Fruit fly (Drosophila melanogaster) whole organism: ENCODE measurements around the gene Awh.

ENCODE experiments used
- CG8478 ChIP-seq: fragments of >200 bp; optimal IDR thresholded peaks from 2 replicates; lab custom pipeline; 2018; ENCODE audit warnings: inconsistent platforms
- Dll ChIP-seq: fragments of >200 bp; optimal IDR thresholded peaks from 2 replicates; lab custom pipeline; 2017
- EcR ChIP-seq, 2 experiments: fragments of >200 bp; optimal IDR thresholded peaks; 2 replicates each; lab custom pipeline; 2017; ENCODE audit warnings: missing biosample characterization in 2 of 2, missing genetic modification characterization in 2 of 2, missing genetic modification reagents in 2 of 2
- pan ChIP-seq: fragments of >200 bp; optimal IDR thresholded peaks from 2 replicates; lab custom pipeline; 2017
- psq ChIP-seq: fragments of >200 bp; optimal IDR thresholded peaks from 2 replicates; lab custom pipeline; 2017
- usp ChIP-seq: fragments of >200 bp; optimal IDR thresholded peaks from 2 replicates; lab custom pipeline; 2017; ENCODE audit warnings: missing biosample characterization, missing genetic modification characterization, mixed read lengths

The Awh gene

DNA sequence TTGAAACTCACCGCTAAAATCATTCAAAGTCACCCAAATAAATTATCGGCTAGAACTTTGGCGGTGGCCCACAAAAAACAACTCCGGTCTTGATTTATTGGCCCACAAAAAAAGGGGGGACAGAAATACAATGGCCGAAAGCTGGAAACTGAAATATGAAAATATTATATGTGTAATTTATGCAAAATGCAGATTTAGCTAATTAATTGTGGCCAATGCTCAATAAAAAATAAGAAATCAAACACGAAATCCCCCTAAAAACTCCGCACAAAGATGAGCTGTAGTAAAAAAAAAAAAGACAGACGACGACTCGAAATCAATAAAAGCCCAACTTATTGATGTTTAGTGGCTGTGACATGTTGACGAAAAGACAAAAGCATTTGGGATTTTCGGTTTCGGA is 3.8 kb downstream of the Awh start:
- no peak for TF ChIP-seq EcR (GFP tag; optimal IDR thresholded peaks at IDR 0.05; lab: Kevin White, UChicago)
- TF ChIP-seq CG8478, result no peak
- no peak for TF ChIP-seq psq (lab: Kevin White, UChicago)
- TF ChIP-seq usp (GFP tag; lab: Kevin White, UChicago), result no peak
- no peak for TF ChIP-seq pan (lab: Kevin White, UChicago)
- no peak for TF ChIP-seq Dll (lab: Kevin White, UChicago)

dm6 chr3L:3850477-3850876 is 4.5 kb downstream of the Awh start:
- no peak for TF ChIP-seq psq (lab: Kevin White, UChicago)
- TF ChIP-seq EcR (GFP tag; optimal IDR thresholded peaks at IDR 0.05; lab: Kevin White, UChicago), result no peak
- TF ChIP-seq Dll (lab: Kevin White, UChicago), result no peak
- TF ChIP-seq usp (GFP tag; lab: Kevin White, UChicago), result no peak
- no peak for TF ChIP-seq CG8478
- no peak for TF ChIP-seq pan (lab: Kevin White, UChicago)

DNA sequence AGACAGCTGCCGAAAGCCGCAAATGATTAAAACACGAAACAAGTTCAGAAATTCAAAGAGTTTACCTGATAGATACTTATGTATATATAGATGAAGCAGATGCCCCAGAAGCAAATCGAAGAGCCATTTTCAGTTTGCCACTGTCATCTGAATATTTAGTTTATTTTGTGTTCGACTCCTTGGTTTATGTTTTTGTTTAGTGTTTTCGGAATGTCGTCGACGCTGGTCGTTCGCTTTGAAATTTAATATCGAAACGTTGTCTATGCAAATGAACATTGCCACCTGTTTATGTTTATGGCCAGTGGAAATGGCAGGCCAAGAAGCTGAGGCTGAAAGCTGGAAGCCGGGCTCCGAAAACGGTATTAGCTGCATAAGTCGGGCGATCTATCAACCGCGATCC is 5.0 kb downstream of the Awh start:
- TF ChIP-seq Dll (lab: Kevin White, UChicago) (no peak), EcR (GFP tag; optimal IDR thresholded peaks at IDR 0.05; lab: Kevin White, UChicago) (no peak), pan (lab: Kevin White, UChicago) (no peak), usp (GFP tag; lab: Kevin White, UChicago) (no peak), psq (lab: Kevin White, UChicago) (no peak), CG8478 (no peak)

DNA sequence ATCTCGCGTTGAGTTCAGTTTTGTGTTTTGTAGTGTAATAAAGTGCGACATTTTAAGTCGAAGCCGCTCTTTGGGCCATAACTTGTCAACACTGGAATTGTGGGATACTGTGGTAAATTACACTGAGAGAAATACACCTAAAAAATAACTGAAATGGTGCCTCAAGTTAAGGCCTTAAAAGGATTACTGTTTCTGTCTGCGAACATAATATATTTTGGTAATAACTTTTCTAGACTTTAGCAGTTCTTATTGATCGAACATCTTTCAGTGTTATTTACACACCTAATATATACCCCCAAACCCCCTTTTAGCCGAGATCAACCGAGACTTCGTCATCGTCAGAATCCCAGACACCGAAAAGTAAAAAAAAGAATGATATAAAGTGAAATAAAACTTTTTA is 5.8 kb downstream of the Awh start:
- TF ChIP-seq CG8478 (no peak), pan (lab: Kevin White, UChicago) (no peak), psq (lab: Kevin White, UChicago) (no peak), EcR (GFP tag; optimal IDR thresholded peaks at IDR 0.05; lab: Kevin White, UChicago) (no peak), Dll (lab: Kevin White, UChicago) (no peak), usp (GFP tag; lab: Kevin White, UChicago) (no peak)

DNA sequence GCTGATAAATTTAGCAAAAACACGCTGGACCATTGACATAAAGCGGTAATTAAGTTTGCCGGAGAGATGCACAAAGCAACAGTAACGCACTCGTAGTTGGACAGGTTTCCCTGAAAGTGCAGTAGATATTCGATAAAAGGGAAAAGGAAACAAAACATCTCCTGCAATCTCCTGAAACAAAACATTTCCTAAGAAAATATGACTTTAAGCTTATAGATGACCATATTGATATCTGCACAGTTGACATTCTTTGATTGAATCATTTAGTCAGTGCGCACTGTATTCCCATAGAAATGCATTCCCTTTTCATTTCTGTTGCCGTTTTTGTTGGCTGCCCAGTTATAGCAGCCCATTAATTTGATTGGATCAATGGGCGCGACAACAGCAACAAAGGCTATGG is 6.8 kb downstream of the Awh start:
- TF ChIP-seq usp (GFP tag; lab: Kevin White, UChicago) (no peak), EcR (GFP tag; optimal IDR thresholded peaks at IDR 0.05; lab: Kevin White, UChicago) (no peak), CG8478 (no peak), Dll (lab: Kevin White, UChicago) (no peak), psq (lab: Kevin White, UChicago) (no peak), pan (lab: Kevin White, UChicago) (no peak)

DNA sequence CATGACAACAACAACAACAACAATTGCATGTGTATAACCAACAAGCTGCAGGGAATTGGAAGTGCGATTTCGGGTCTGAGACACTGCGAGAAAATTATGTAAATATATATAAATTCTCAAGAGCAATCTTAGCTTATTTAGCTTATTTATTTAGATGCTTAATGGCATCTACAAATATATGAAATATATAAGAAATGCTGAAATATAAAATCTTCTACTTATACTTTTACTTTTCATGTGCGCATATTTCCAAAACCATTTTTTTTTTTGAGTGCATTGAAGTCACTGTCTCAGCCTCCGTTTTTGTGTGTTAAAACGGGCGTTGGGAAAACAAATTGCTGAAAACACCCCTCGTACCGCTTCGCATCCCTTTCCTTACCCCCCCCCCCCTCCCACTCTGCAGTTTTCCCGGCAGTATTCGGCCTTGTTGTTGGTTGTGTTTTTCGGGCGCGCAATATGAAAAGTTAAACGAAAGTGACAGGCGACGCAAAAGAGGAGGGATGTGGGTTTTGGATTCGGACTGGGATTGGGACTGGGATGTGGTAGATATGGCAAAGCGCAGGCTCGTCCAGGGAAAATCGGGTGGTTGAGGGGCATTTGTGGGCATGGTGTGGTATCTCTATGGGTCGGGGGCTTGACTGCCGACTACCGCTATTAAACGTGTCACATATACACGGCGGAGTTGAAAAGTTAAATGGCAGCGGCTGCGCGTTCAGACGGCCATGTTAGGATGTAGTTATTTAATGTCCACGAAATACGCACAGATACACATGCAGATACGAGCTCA is 9.4 kb downstream of the Awh start:
- no peak for TF ChIP-seq CG8478

- TF ChIP-seq Dll (lab: Kevin White, UChicago) (no peak), CG8478 (no peak), usp (GFP tag; lab: Kevin White, UChicago) (no peak), EcR (GFP tag; optimal IDR thresholded peaks at IDR 0.05; lab: Kevin White, UChicago) (no peak), pan (lab: Kevin White, UChicago) (no peak)
Observed at dm6 chr3L:3856004-3856403, 10.0 kb downstream of the Awh start.

DNA sequence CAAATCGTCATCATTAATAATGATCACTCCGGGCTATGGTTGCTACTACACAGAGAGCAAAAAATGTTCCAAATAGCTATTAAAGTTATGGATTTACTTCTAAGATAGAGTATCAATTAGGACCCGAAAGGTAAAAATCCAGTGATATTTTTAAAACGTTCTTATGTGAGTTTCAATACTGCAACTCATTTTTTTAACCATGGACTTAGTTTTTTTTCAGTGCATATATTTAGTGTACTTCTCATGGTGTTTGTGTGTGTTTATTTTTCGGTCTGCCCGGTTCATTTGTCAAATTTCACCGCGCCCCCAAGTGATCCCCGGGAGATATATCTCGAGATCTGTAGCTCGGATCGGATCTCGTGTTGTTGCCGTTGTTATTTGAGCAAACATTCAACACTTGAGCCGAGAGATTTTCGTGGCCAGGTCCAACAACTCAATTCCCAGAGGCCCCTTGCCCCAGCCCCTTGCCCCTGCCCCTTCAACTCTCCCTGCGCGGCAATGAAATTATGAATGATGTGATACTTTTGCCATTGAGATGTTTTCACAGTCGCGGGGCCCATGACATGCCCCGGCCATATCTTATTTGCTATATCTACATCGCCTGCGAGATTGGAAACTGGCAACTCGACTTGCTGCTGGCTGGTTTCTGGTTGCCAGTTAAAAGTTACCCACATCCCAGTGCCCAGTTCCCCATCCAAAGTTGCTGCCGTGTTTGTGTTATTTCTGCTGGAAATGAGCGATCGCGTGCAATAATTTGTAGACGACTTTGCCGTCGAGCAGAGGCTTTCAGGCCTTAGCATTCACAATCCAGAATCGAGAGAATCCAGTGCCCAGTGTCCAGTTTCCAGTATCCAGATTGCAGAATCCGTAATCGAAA is 16.7 kb downstream of the Awh start:
- TF ChIP-seq usp (GFP tag; lab: Kevin White, UChicago) (no peak), Dll (lab: Kevin White, UChicago) (no peak)

DNA sequence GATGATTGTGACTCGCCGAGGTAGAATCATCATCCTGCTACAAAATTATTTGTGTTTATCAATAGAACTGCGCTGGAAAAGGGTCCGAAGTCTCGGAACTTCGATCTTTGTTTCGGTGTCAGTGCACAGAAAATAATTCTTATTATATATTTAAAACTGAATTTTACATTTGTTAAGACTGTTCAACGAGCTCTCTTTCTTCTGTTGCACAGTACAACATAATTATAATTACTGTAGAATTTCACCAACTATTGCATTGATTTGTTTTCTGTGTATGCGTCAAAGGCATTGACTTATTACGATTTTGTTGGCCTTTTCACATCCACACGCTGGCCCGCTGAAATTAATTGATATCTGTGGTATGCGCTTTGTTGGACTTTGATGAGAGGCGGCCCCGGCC is 17.5 kb downstream of the Awh start:
- TF ChIP-seq CG8478, result no peak
- no peak for TF ChIP-seq psq (lab: Kevin White, UChicago)
- TF ChIP-seq EcR (GFP tag; optimal IDR thresholded peaks at IDR 0.05; lab: Kevin White, UChicago), result no peak
- no peak for TF ChIP-seq pan (lab: Kevin White, UChicago)
- TF ChIP-seq usp (GFP tag; lab: Kevin White, UChicago), result no peak
- TF ChIP-seq Dll (lab: Kevin White, UChicago), result no peak

DNA sequence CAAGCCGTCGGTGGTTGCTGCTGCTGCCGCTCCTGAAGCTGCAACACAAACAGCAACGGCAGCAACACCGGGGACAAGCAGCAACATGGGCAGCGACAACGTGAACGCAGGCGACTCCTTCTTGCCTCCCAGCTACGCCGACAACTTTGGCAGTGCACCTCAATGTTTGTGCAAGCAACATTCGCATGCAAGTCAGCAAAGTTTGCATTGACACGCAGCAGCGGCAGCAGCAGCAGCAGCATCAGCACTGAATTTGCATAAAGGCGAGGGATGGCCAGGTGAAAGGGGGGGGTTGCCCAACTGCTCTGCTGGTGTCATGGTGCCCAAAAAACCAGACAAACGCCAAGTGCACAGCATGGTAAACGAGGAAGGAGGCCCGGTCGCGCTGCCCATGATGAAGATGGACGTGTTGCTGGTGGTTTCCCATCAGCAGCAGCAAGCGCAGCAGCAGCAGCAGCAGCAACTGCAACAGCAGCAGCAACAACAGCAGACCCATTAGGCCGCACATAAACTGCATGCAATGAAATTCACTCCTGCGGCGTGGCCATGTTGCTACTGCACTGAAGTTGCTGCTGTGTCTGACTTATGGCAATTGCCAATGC is 19.4 kb downstream of the Awh start:
- TF ChIP-seq pan (lab: Kevin White, UChicago) (no peak), usp (GFP tag; lab: Kevin White, UChicago) (no peak)

dm6 chr3L:3866429-3866828 is 20.4 kb downstream of the Awh start:
- TF ChIP-seq Dll (lab: Kevin White, UChicago), result no peak
- no peak for TF ChIP-seq usp (GFP tag; lab: Kevin White, UChicago)
- no peak for TF ChIP-seq psq (lab: Kevin White, UChicago)
- TF ChIP-seq CG8478, result no peak

DNA sequence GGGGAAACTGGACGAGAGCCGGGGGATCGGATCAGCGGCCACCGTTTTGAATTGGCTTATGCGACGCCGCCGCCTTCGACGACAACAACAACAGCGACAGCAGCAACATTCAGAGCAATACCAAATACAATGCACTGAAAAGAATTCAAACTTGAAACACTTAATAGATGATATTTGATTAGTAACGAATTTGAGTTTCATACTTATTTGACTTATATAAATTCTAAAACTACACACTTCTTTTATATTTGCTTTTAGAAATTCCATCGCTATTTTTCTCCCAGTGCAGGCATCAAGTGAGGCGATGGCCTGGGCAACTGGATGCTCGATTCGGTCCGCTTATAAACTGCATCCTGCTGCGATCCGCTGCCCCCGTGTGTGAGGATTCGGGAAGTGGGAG is 22.0 kb downstream of the Awh start:
- TF ChIP-seq EcR (GFP tag; optimal IDR thresholded peaks at IDR 0.05; lab: Kevin White, UChicago) (no peak), pan (lab: Kevin White, UChicago) (no peak), psq (lab: Kevin White, UChicago) (no peak), Dll (lab: Kevin White, UChicago) (no peak), usp (GFP tag; lab: Kevin White, UChicago) (no peak), CG8478 (no peak)
